Worm (Caenorhabditis elegans): ENCODE data around the gene col-87.

ce11 chrII:14045235-14045634 lies 49.3 kb downstream of the col-87 start:
- TF ChIP-seq aly-2 (tag; optimal IDR thresholded peaks at IDR 0.05) (no peak), ZK337.2 (GFP tag; IDR thresholded peaks at IDR 0.05) (no peak), nhr-25 (tag; optimal IDR thresholded peaks at IDR 0.05; ENCODE audit: borderline replicate concordance, insufficient read depth) (no peak), Y75B8A.6 (GFP tag; IDR thresholded peaks at IDR 0.05) (no peak), Y5F2A.4 (GFP tag; optimal IDR thresholded peaks at IDR 0.05) (no peak), R02D3.7 (tag; optimal IDR thresholded peaks at IDR 0.05) (no peak), lir-3 (tag; optimal IDR thresholded peaks at IDR 0.05) (no peak), snpc-4 (tag; optimal IDR thresholded peaks at IDR 0.05) (no peak), nhr-10 (tag; optimal IDR thresholded peaks at IDR 0.05) (no peak), nhr-11 (tag; optimal IDR thresholded peaks at IDR 0.05) (no peak)

All from whole organism, L4 larva.